Worm (Caenorhabditis elegans) whole organism, L1 larva: ENCODE results near the gene F20A1.6.

Experiments
- F16B12.6 ChIP-seq: fragments of 150-350 bp; optimal IDR thresholded peaks from 2 replicates; lab custom pipeline; 2014; ENCODE audit warnings: missing biosample characterization, missing genetic modification characterization
- aly-2 ChIP-seq: fragments of 150-350 bp; optimal IDR thresholded peaks from 2 replicates; lab custom pipeline; 2014; ENCODE audit warnings: missing biosample characterization, missing genetic modification characterization
- dpl-1 ChIP-seq, 3 experiments: fragments of 150-350 bp in 2 of 3; sonication (generic microtip) in 1 of 3; optimal IDR thresholded peaks; 2 replicates each; lab custom pipeline; 2014 to 2017; ENCODE audit warnings: missing biosample characterization in 3 of 3, missing genetic modification characterization in 3 of 3, missing genetic modification reagents in 3 of 3
- dsc-1 ChIP-seq: sonication (generic microtip); optimal IDR thresholded peaks from 2 replicates; lab custom pipeline; 2016; ENCODE audit warnings: mild to moderate bottlenecking, missing genetic modification characterization, missing compliant biosample characterization
- efl-1 ChIP-seq, 4 experiments: fragments of 150-350 bp; optimal IDR thresholded peaks in 3 of 4; peaks in 1 of 4; 1 replicate in 1 of 4; 2 replicates in 3 of 4; lab custom pipeline; 2014; ENCODE audit warnings: missing biosample characterization in 2 of 4, missing genetic modification characterization in 2 of 4, missing genetic modification reagents in 2 of 4
- elt-2 ChIP-seq: sonication (generic microtip); optimal IDR thresholded peaks from 2 replicates; lab custom pipeline; 2016; ENCODE audit warnings: missing genetic modification characterization, mild to moderate bottlenecking, inconsistent platforms, missing compliant biosample characterization, missing genetic modification reagents
- fkh-10 ChIP-seq: sonication (generic microtip); optimal IDR thresholded peaks from 2 replicates; lab custom pipeline; 2017; ENCODE audit warnings: missing biosample characterization, missing genetic modification reagents, missing genetic modification characterization
- hlh-4 ChIP-seq: sonication (generic microtip); optimal IDR thresholded peaks from 2 replicates; lab custom pipeline; 2016; ENCODE audit warnings: mild to moderate bottlenecking, missing genetic modification characterization, missing compliant biosample characterization
- hpl-2 ChIP-seq: fragments of 150-350 bp; optimal IDR thresholded peaks from 2 replicates; lab custom pipeline; 2014; ENCODE audit warnings: missing biosample characterization, missing genetic modification reagents, missing genetic modification characterization
- irx-1 ChIP-seq: sonication (generic microtip); optimal IDR thresholded peaks from 2 replicates; lab custom pipeline; 2016; ENCODE audit warnings: missing genetic modification characterization, missing compliant biosample characterization
- jun-1 ChIP-seq: fragments of 150-350 bp; optimal IDR thresholded peaks from 2 replicates; lab custom pipeline; 2014; ENCODE audit warnings: missing biosample characterization, missing genetic modification reagents, missing genetic modification characterization
- lin-14 ChIP-seq: fragments of 200-800 bp; sonication (Bioruptor generic); optimal IDR thresholded peaks from 2 replicates; lab custom pipeline; 2018; ENCODE audit warnings: mild to moderate bottlenecking, missing genetic modification characterization, moderate library complexity, missing compliant biosample characterization
- lin-35 ChIP-seq, 2 experiments: fragments of 150-350 bp; optimal IDR thresholded peaks; 2 replicates each; lab custom pipeline; 2014; ENCODE audit warnings: missing biosample characterization in 2 of 2, missing genetic modification characterization in 2 of 2, missing genetic modification reagents in 2 of 2
- mab-9 ChIP-seq: fragments of 200-800 bp; sonication (Bioruptor generic); IDR thresholded peaks from 2 replicates; pipeline ENCODE4 v1.3.6; 2022; ENCODE audit warnings: missing genetic modification reagents, missing genetic modification characterization, missing compliant biosample characterization
- nhr-12 ChIP-seq: sonication (generic microtip); optimal IDR thresholded peaks from 2 replicates; lab custom pipeline; 2017; ENCODE audit warnings: missing biosample characterization, missing genetic modification characterization
- nhr-19 ChIP-seq: fragments of 200-800 bp; sonication (Bioruptor generic); conservative IDR thresholded peaks from 2 replicates; pipeline ENCODE4 v1.3.6; 2022; ENCODE audit warnings: missing genetic modification characterization, missing compliant biosample characterization
- nhr-20 ChIP-seq: sonication (generic microtip); optimal IDR thresholded peaks from 2 replicates; lab custom pipeline; 2016; ENCODE audit warnings: mild to moderate bottlenecking, missing genetic modification characterization, missing compliant biosample characterization
- nhr-237 ChIP-seq: fragments of 150-350 bp; optimal IDR thresholded peaks from 2 replicates; lab custom pipeline; 2014; ENCODE audit warnings: missing biosample characterization, missing genetic modification characterization
- nhr-28 ChIP-seq: fragments of 150-350 bp; optimal IDR thresholded peaks from 2 replicates; lab custom pipeline; 2014; ENCODE audit warnings: missing biosample characterization, missing genetic modification characterization
- nhr-71 ChIP-seq: sonication (generic microtip); optimal IDR thresholded peaks from 2 replicates; lab custom pipeline; 2016; ENCODE audit warnings: mild to moderate bottlenecking, missing genetic modification characterization, moderate library complexity, missing compliant biosample characterization
- pqm-1 ChIP-seq: sonication (generic microtip); optimal IDR thresholded peaks from 3 replicates; lab custom pipeline; 2017; ENCODE audit warnings: missing biosample characterization, missing genetic modification characterization
- skn-1 ChIP-seq: fragments of 150-350 bp; optimal IDR thresholded peaks from 2 replicates; lab custom pipeline; 2014; ENCODE audit warnings: missing biosample characterization, missing genetic modification characterization
- snu-23 ChIP-seq: sonication (generic microtip); optimal IDR thresholded peaks from 2 replicates; lab custom pipeline; 2016; ENCODE audit warnings: missing genetic modification characterization, missing compliant biosample characterization
- sptf-1 ChIP-seq: fragments of 150-350 bp; optimal IDR thresholded peaks from 2 replicates; lab custom pipeline; 2014; ENCODE audit warnings: missing biosample characterization, missing genetic modification characterization
- sup-37 ChIP-seq: fragments of 200-800 bp; sonication (Bioruptor generic); optimal IDR thresholded peaks from 2 replicates; lab custom pipeline; 2018; ENCODE audit warnings: mild to moderate bottlenecking, missing genetic modification characterization, missing compliant biosample characterization
- swsn-7 ChIP-seq: sonication (generic microtip); optimal IDR thresholded peaks from 2 replicates; lab custom pipeline; 2016; ENCODE audit warnings: missing genetic modification characterization, missing compliant biosample characterization
- tbx-2 ChIP-seq: sonication (generic microtip); optimal IDR thresholded peaks from 2 replicates; lab custom pipeline; 2016; ENCODE audit warnings: missing genetic modification characterization, missing compliant biosample characterization
- tlp-1 ChIP-seq: fragments of 150-350 bp; optimal IDR thresholded peaks from 2 replicates; lab custom pipeline; 2014; ENCODE audit warnings: missing biosample characterization, missing genetic modification characterization
- unc-130 ChIP-seq: fragments of 150-350 bp; optimal IDR thresholded peaks from 2 replicates; lab custom pipeline; 2017; ENCODE audit warnings: missing biosample characterization, missing genetic modification characterization, inconsistent platforms
- zag-1 ChIP-seq: fragments of 150-350 bp; optimal IDR thresholded peaks from 2 replicates; lab custom pipeline; 2014; ENCODE audit warnings: missing biosample characterization, missing genetic modification characterization
- zip-4 ChIP-seq: fragments of 200-800 bp; sonication (Bioruptor generic); optimal IDR thresholded peaks from 2 replicates; lab custom pipeline; 2018; ENCODE audit warnings: mild to moderate bottlenecking, missing genetic modification characterization, moderate library complexity, missing compliant biosample characterization
- ztf-11 ChIP-seq, 2 experiments: sonication (generic microtip); optimal IDR thresholded peaks; 2 replicates each; lab custom pipeline; 2016 to 2017; ENCODE audit warnings: missing genetic modification characterization in 2 of 2, missing biosample characterization in 1 of 2, missing compliant biosample characterization in 1 of 2

The F20A1.6 gene

DNA sequence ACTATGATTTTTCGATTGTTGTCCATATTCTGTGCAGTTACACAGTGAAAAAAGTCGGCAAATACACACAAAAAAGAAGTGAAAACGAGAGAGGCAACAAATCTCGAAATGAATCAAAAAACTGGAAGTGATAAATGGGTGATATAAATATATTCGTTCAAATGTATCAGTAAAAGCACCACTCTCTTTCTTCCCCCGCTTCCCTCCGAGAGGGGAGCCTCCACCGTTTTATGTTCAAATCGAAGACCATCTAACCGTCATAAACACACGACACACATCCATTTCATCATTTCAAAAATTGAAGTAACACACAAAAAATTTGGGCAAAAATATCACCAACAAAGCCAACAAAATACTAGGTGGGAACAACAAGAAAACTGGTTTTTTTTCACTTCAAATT is at the start of gene F20A1.6:
F20A1.6 (minus strand) TSS at position 101 of the 400 bp plus-strand sequence.
- TF ChIP-seq nhr-28 (tag; lab: Kevin White, UChicago) (no peak), F16B12.6 (tag; lab: Kevin White, UChicago) (no peak), hlh-4 (tag; lab: Kevin White, UChicago) (no peak), lin-35 (GFP tag; optimal IDR thresholded peaks at IDR 0.05; lab: Kevin White, UChicago) (no peak), swsn-7 (tag; lab: Kevin White, UChicago) (no peak), zip-4 (no peak), lin-14 (GFP tag; lab: Kevin White, UChicago) (no peak), dsc-1 (tag; lab: Kevin White, UChicago) (no peak), tbx-2 (no peak), zag-1 (tag; lab: Kevin White, UChicago) (no peak), efl-1 (optimal IDR thresholded peaks at IDR 0.05; lab: Kevin White, UChicago) (no peak), efl-1 (GFP tag; optimal IDR thresholded peaks at IDR 0.05 in 1 of 2; lab: Kevin White, UChicago) (no peak), nhr-20 (tag; lab: Kevin White, UChicago) (no peak), skn-1 (tag; lab: Kevin White, UChicago) (no peak), nhr-12 (no peak)

DNA sequence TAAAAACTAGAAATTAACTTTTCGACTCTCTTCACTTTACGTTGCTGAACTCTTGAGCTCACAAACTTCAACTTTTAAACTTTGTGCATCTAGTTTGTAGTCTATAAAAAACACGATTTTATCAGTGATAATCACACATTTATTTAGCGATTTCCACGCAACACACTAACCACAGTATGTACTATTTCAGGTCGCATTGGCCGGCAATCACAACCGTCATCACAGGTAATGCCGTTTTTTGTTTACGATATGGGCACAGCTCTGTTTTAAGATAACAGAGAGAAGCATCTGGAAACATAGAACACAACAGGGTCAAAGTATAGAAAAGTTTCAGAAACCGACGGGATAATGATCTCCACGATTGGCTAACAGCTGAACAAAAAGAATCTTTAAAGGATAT is 49.2 kb upstream of the F20A1.6 start:
- TF ChIP-seq nhr-237 (no peak), lin-35 (GFP tag; optimal IDR thresholded peaks at IDR 0.05; lab: Kevin White, UChicago) (peak in 1 of 2 experiments; percentile 30), skn-1 (tag; lab: Kevin White, UChicago) (no peak), nhr-12 (no peak), nhr-71 (peak; percentile 12), efl-1 (optimal IDR thresholded peaks at IDR 0.05; lab: Kevin White, UChicago) (no peak), efl-1 (GFP tag; optimal IDR thresholded peaks at IDR 0.05 in 1 of 2; lab: Kevin White, UChicago) (peak in 1 of 2 experiments; percentile 88), elt-2 (tag; lab: Kevin White, UChicago) (peak; percentile 57), jun-1 (tag; lab: Kevin White, UChicago) (peak; percentile 13)

DNA sequence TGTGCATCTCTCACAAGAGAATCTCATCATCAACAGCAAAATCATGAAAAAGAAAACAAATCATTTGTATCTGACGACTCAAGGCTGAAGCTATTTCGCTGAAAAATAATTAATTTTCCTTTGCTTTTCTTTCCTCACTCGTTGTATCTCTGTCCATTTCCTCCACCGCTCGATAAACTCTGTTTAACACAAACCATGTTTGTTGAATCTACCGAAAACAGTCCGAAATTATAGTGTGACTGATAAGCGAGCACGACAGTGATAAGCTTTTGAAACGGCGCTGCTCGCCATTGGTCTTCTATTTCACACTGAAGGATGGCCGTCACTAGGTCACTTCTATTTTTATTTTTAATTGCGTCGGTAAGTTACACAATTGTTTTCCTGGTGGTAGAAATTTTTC is 48.7 kb upstream of the F20A1.6 start, which contains the start of gene npa-1:
npa-1 (plus strand) TSS at position 142 of the 400 bp plus-strand sequence.
- TF ChIP-seq tlp-1 (no peak), nhr-28 (tag; lab: Kevin White, UChicago) (no peak), elt-2 (tag; lab: Kevin White, UChicago) (peak; percentile 18), zag-1 (tag; lab: Kevin White, UChicago) (no peak), efl-1 (optimal IDR thresholded peaks at IDR 0.05; lab: Kevin White, UChicago) (no peak), efl-1 (GFP tag; optimal IDR thresholded peaks at IDR 0.05 in 1 of 2; lab: Kevin White, UChicago) (peak in 1 of 2 experiments; percentile 75), mab-9 (GFP tag; lab: Robert Waterston, UW) (no peak), snu-23 (GFP tag; lab: Kevin White, UChicago) (no peak), dpl-1 (GFP tag; optimal IDR thresholded peaks at IDR 0.05; lab: Kevin White, UChicago) (no peak), pqm-1 (peak; percentile 48), sup-37 (GFP tag; lab: Kevin White, UChicago) (no peak), irx-1 (tag; lab: Kevin White, UChicago) (no peak), aly-2 (tag; lab: Kevin White, UChicago) (no peak), hpl-2 (GFP tag; lab: Kevin White, UChicago) (no peak), nhr-237 (no peak), unc-130 (tag; lab: Kevin White, UChicago) (no peak)

DNA sequence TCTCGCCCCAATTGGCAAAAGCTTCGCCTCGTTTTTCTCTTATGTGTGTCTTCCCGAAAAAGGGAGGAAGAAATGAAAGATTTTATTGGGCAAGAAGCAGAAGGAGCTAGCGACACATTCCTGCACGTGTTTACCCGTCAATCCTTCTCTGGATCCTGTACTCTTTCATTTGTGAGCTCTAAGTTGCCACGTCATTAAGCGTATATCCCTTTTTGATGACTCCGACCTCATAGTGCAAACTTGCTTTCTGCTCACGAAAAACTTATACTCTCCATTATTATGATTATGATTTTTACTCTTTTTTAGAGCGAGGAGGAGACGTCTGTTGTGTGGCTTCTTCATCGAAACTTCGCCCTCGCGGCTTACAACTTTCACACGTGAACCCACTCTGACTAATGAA is 45.4 kb upstream of the F20A1.6 start, which contains the start of gene F27B10.1:
F27B10.1 (plus strand) TSS at position 301 of the 400 bp plus-strand sequence.
- TF ChIP-seq sptf-1 (tag; lab: Kevin White, UChicago) (no peak), nhr-19 (GFP tag; lab: Robert Waterston, UW) (no peak), fkh-10 (no peak), lin-14 (GFP tag; lab: Kevin White, UChicago) (peak; percentile 4)
- TF ChIP-seq, all 84 proteins: peak for 1

DNA sequence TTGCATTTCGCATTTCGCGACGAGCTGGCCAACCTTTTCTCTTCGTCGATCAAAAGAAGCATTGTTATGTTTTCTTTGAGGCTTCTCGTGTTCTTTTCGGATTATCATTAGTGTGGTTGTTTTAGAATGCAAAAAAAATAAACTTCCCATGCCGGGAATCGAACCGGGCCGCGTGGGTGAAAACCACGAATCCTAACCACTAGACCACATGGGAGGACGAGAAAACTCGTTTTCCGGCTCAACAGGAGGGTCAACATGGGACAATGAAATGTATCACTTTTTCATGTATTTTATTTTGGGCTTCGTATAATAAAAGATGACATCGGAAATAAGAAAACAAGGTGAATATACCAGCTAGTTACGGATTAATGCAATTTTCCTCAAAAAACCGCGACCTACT is 42.6 kb upstream of the F20A1.6 start:
- TF ChIP-seq ztf-11 (tag; optimal IDR thresholded peaks at IDR 0.05; lab: Kevin White, UChicago) (no peak), efl-1 (optimal IDR thresholded peaks at IDR 0.05; lab: Kevin White, UChicago) (no peak), efl-1 (GFP tag; optimal IDR thresholded peaks at IDR 0.05 in 1 of 2; lab: Kevin White, UChicago) (peak in 1 of 2 experiments; percentile 85)
